Worm (Caenorhabditis elegans) whole organism, L4 larva: ENCODE data around the gene sto-3.
"Not testable (repeated sequence)": the region's sequence is repeated elsewhere in the genome, so short reads cannot be mapped to it uniquely, and the experiment has no call there.

Source experiments
- F26F4.8 ChIP-seq: fragments of 200-800 bp; sonication (Bioruptor generic); conservative IDR thresholded peaks from 2 replicates; pipeline ENCODE4 v1.3.6; 2022; ENCODE audit warnings: missing genetic modification characterization, missing compliant biosample characterization
- F37D6.2 ChIP-seq: sonication (generic microtip); optimal IDR thresholded peaks from 2 replicates; lab custom pipeline; 2016; ENCODE audit warnings: mild to moderate bottlenecking, missing genetic modification characterization, missing compliant biosample characterization
- F49E8.2 ChIP-seq: sonication (generic microtip); optimal IDR thresholded peaks from 2 replicates; lab custom pipeline; 2016; ENCODE audit warnings: missing compliant biosample characterization, mild to moderate bottlenecking, missing genetic modification characterization, borderline replicate concordance
- T20F7.1 ChIP-seq: fragments of 200-800 bp; sonication (Bioruptor generic); optimal IDR thresholded peaks from 2 replicates; lab custom pipeline; 2018; ENCODE audit warnings: mild to moderate bottlenecking, missing genetic modification characterization, missing compliant biosample characterization
- T26A8.4 ChIP-seq: fragments of 200-800 bp; sonication (Bioruptor generic); IDR thresholded peaks from 2 replicates; pipeline ENCODE4 v1.3.6; 2022; ENCODE audit warnings: missing genetic modification characterization, missing compliant biosample characterization
- Y105C5A.15 ChIP-seq: fragments of 200-800 bp; sonication (Bioruptor generic); IDR thresholded peaks from 2 replicates; pipeline ENCODE4 v1.3.6; 2022; ENCODE audit warnings: missing genetic modification characterization, missing compliant biosample characterization
- Y48G9A.11 ChIP-seq: fragments of 200-800 bp; sonication (Bioruptor generic); IDR thresholded peaks from 2 replicates; pipeline ENCODE4 v1.3.6; 2022; ENCODE audit warnings: missing genetic modification reagents, missing genetic modification characterization, missing compliant biosample characterization
- Y5F2A.4 ChIP-seq: fragments of 200-800 bp; sonication (Bioruptor generic); optimal IDR thresholded peaks from 2 replicates; lab custom pipeline; 2018; ENCODE audit warnings: mild to moderate bottlenecking, missing genetic modification characterization, missing compliant biosample characterization
- arid-1 ChIP-seq: fragments of 200-800 bp; sonication (Bioruptor generic); conservative IDR thresholded peaks from 2 replicates; pipeline ENCODE4 v1.3.6; 2022; ENCODE audit warnings: missing genetic modification reagents, missing genetic modification characterization, missing compliant biosample characterization
- ceh-20 ChIP-seq: fragments of 200-800 bp; sonication (Bioruptor generic); IDR thresholded peaks from 2 replicates; pipeline ENCODE4 v1.3.6; 2022; ENCODE audit warnings: missing genetic modification reagents, missing genetic modification characterization, missing compliant biosample characterization
- ceh-44 ChIP-seq: fragments of 200-800 bp; sonication (Bioruptor generic); IDR thresholded peaks from 2 replicates; pipeline ENCODE4 v1.3.6; 2022; ENCODE audit warnings: missing genetic modification reagents, missing genetic modification characterization, missing compliant biosample characterization
- ctbp-1 ChIP-seq: fragments of 200-800 bp; sonication (Bioruptor generic); IDR thresholded peaks from 2 replicates; pipeline ENCODE4 v1.3.6; 2022; ENCODE audit warnings: missing genetic modification reagents, missing genetic modification characterization, missing compliant biosample characterization
- daf-19 ChIP-seq: fragments of 200-800 bp; sonication (Bioruptor generic); conservative IDR thresholded peaks from 2 replicates; pipeline ENCODE4 v1.3.6; 2022; ENCODE audit warnings: missing genetic modification characterization, missing compliant biosample characterization
- dmd-6 ChIP-seq: fragments of 200-800 bp; sonication (Bioruptor generic); IDR thresholded peaks from 2 replicates; pipeline ENCODE4 v1.3.6; 2022; ENCODE audit warnings: missing genetic modification reagents, missing genetic modification characterization, missing compliant biosample characterization
- dmd-8 ChIP-seq: fragments of 200-800 bp; sonication (Bioruptor generic); IDR thresholded peaks from 2 replicates; pipeline ENCODE4 v1.3.6; 2022; ENCODE audit warnings: missing genetic modification characterization, missing compliant biosample characterization
- duxl-1 ChIP-seq: sonication (generic microtip); optimal IDR thresholded peaks from 2 replicates; lab custom pipeline; 2016; ENCODE audit warnings: mild to moderate bottlenecking, missing genetic modification characterization, moderate library complexity, missing compliant biosample characterization; ENCODE audit not compliant: poor library complexity
- dve-1 ChIP-seq: sonication (generic microtip); optimal IDR thresholded peaks from 2 replicates; lab custom pipeline; 2017; ENCODE audit warnings: antibody characterized with exemption, mild to moderate bottlenecking, missing genetic modification characterization, missing compliant biosample characterization; ENCODE audit not compliant: insufficient read depth
- egl-43 ChIP-seq: fragments of 200-800 bp; sonication (Bioruptor generic); IDR thresholded peaks from 2 replicates; pipeline ENCODE4 v1.3.6; 2022; ENCODE audit warnings: missing genetic modification reagents, missing genetic modification characterization, missing compliant biosample characterization
- fkh-10 ChIP-seq: fragments of 150-350 bp; optimal IDR thresholded peaks from 2 replicates; lab custom pipeline; 2014; ENCODE audit warnings: missing biosample characterization, missing genetic modification reagents, missing genetic modification characterization
- fos-1 ChIP-seq: fragments of 150-350 bp; optimal IDR thresholded peaks from 2 replicates; lab custom pipeline; 2014; ENCODE audit warnings: missing biosample characterization, missing genetic modification characterization
- hif-1 ChIP-seq, 2 experiments: sonication (generic microtip); optimal IDR thresholded peaks; 2 replicates each; lab custom pipeline; 2016 to 2017; ENCODE audit warnings: missing compliant biosample characterization in 2 of 2, missing genetic modification characterization in 2 of 2, missing genetic modification reagents in 2 of 2, missing genotype in 2 of 2, mild to moderate bottlenecking in 1 of 2
- hlh-30 ChIP-seq: sonication (generic microtip); optimal IDR thresholded peaks from 2 replicates; lab custom pipeline; 2017; ENCODE audit warnings: antibody characterized with exemption, mild to moderate bottlenecking, missing genetic modification characterization, missing compliant biosample characterization; ENCODE audit not compliant: insufficient read depth
- lim-7 ChIP-seq: fragments of 200-800 bp; sonication (Bioruptor generic); IDR thresholded peaks from 2 replicates; pipeline ENCODE4 v1.3.6; 2022; ENCODE audit warnings: missing genetic modification characterization, missing compliant biosample characterization
- lin-13 ChIP-seq: fragments of 150-350 bp; optimal IDR thresholded peaks from 2 replicates; lab custom pipeline; 2014; ENCODE audit warnings: missing biosample characterization, missing genetic modification reagents, missing genetic modification characterization
- lin-15B ChIP-seq: fragments of 150-350 bp; sonication (generic microtip); optimal IDR thresholded peaks from 3 replicates; lab custom pipeline; 2014; ENCODE audit warnings: missing biosample characterization, missing genetic modification characterization
- lir-3 ChIP-seq: sonication (generic microtip); optimal IDR thresholded peaks from 2 replicates; lab custom pipeline; 2016; ENCODE audit warnings: mild to moderate bottlenecking, missing genetic modification characterization, missing compliant biosample characterization
- lsy-2 ChIP-seq, 2 experiments: fragments of 150-350 bp in 1 of 2; sonication (generic microtip) in 1 of 2; optimal IDR thresholded peaks; 2 replicates each; lab custom pipeline; 2014 to 2017; ENCODE audit warnings: missing biosample characterization in 2 of 2, missing genetic modification characterization in 2 of 2
- madf-5 ChIP-seq, 2 experiments: fragments of 200-800 bp; sonication (Bioruptor generic); IDR thresholded peaks; 2 replicates each; pipeline ENCODE4 v1.3.6; 2022; ENCODE audit warnings: missing compliant biosample characterization in 2 of 2, missing genetic modification characterization in 2 of 2
- madf-9 ChIP-seq: fragments of 200-800 bp; sonication (Bioruptor generic); conservative IDR thresholded peaks from 2 replicates; pipeline ENCODE4 v1.3.6; 2022; ENCODE audit warnings: missing genetic modification reagents, missing genetic modification characterization, missing compliant biosample characterization
- mep-1 ChIP-seq: fragments of 150-350 bp; sonication (generic microtip); optimal IDR thresholded peaks from 3 replicates; lab custom pipeline; 2014; ENCODE audit warnings: missing biosample characterization, missing genetic modification characterization
- mxl-2 ChIP-seq: fragments of 200-800 bp; sonication (Bioruptor generic); conservative IDR thresholded peaks from 2 replicates; pipeline ENCODE4 v1.3.6; 2022; ENCODE audit warnings: missing genetic modification reagents, missing genetic modification characterization, missing compliant biosample characterization
- mxl-3 ChIP-seq: fragments of 200-800 bp; sonication (Bioruptor generic); optimal IDR thresholded peaks from 2 replicates; lab custom pipeline; 2018; ENCODE audit warnings: mild to moderate bottlenecking, missing genetic modification characterization, missing compliant biosample characterization
- nhr-102 ChIP-seq: sonication (generic microtip); optimal IDR thresholded peaks from 2 replicates; lab custom pipeline; 2016; ENCODE audit warnings: mild to moderate bottlenecking, missing genetic modification characterization, moderate library complexity, missing compliant biosample characterization
- nhr-237 ChIP-seq: sonication (generic microtip); optimal IDR thresholded peaks from 2 replicates; lab custom pipeline; 2017; ENCODE audit warnings: missing biosample characterization, missing genetic modification characterization
- nhr-25 ChIP-seq: sonication (generic microtip); optimal IDR thresholded peaks from 2 replicates; lab custom pipeline; 2017; ENCODE audit warnings: missing genetic modification characterization, mild to moderate bottlenecking, missing compliant biosample characterization, antibody characterized with exemption, moderate library complexity, borderline replicate concordance; ENCODE audit not compliant: insufficient read depth
- nhr-28 ChIP-seq: fragments of 150-350 bp; optimal IDR thresholded peaks from 2 replicates; lab custom pipeline; 2014; ENCODE audit warnings: missing biosample characterization, missing genetic modification characterization
- nhr-41 ChIP-seq: fragments of 200-800 bp; sonication (Bioruptor generic); IDR thresholded peaks from 2 replicates; pipeline ENCODE4 v1.3.6; 2022; ENCODE audit warnings: missing genetic modification reagents, missing genetic modification characterization, missing compliant biosample characterization
- nhr-42 ChIP-seq: fragments of 200-800 bp; sonication (Bioruptor generic); IDR thresholded peaks from 2 replicates; pipeline ENCODE4 v1.3.6; 2022; ENCODE audit warnings: missing genetic modification characterization, missing compliant biosample characterization
- php-3 ChIP-seq: fragments of 200-800 bp; sonication (Bioruptor generic); IDR thresholded peaks from 2 replicates; pipeline ENCODE4 v1.3.6; 2022; ENCODE audit warnings: missing genetic modification reagents, missing genetic modification characterization, missing compliant biosample characterization
- pqm-1 ChIP-seq: sonication (generic microtip); optimal IDR thresholded peaks from 2 replicates; lab custom pipeline; 2017; ENCODE audit warnings: missing biosample characterization, missing genetic modification characterization
- sdz-12 ChIP-seq: fragments of 200-800 bp; sonication (Bioruptor generic); optimal IDR thresholded peaks from 2 replicates; lab custom pipeline; 2018; ENCODE audit warnings: mild to moderate bottlenecking, missing genetic modification characterization, missing compliant biosample characterization
- spr-1 ChIP-seq: sonication (generic microtip); optimal IDR thresholded peaks from 2 replicates; lab custom pipeline; 2016; ENCODE audit warnings: mild to moderate bottlenecking, missing genetic modification characterization, missing compliant biosample characterization
- spr-3 ChIP-seq: fragments of 200-800 bp; sonication (Bioruptor generic); optimal IDR thresholded peaks from 2 replicates; lab custom pipeline; 2018; ENCODE audit warnings: mild to moderate bottlenecking, missing genetic modification characterization, missing compliant biosample characterization
- tra-1 ChIP-seq: fragments of 200-800 bp; sonication (Bioruptor generic); IDR thresholded peaks from 2 replicates; pipeline ENCODE4 v1.3.6; 2022; ENCODE audit warnings: missing genetic modification reagents, missing genetic modification characterization, missing compliant biosample characterization
- unc-62 ChIP-seq, 3 experiments: fragments of 150-350 bp in 1 of 3; sonication (generic microtip); optimal IDR thresholded peaks in 2 of 3; peaks in 1 of 3; 1 replicate in 1 of 3; 2 replicates in 2 of 3; lab custom pipeline; 2014 to 2017; ENCODE audit warnings: missing biosample characterization in 3 of 3, missing genetic modification characterization in 3 of 3, missing genetic modification reagents in 3 of 3, missing genotype in 1 of 3
- vab-7 ChIP-seq: fragments of 200-800 bp; sonication (Bioruptor generic); IDR thresholded peaks from 2 replicates; pipeline ENCODE4 v1.3.6; 2022; ENCODE audit warnings: missing genetic modification reagents, missing genetic modification characterization, missing compliant biosample characterization
- zfp-2 ChIP-seq: sonication (generic microtip); optimal IDR thresholded peaks from 2 replicates; lab custom pipeline; 2016; ENCODE audit warnings: mild to moderate bottlenecking, missing genetic modification characterization, missing compliant biosample characterization

sto-3 gene

ce11 chrX:11645517-11645916 is 23.6 kb upstream of the sto-3 start (continued):
- TF ChIP-seq T20F7.1 (GFP tag; lab: Kevin White, UChicago) (no peak), nhr-28 (tag; lab: Kevin White, UChicago) (peak; percentile 44), lir-3 (tag; lab: Kevin White, UChicago) (peak; percentile 56), nhr-25 (tag; lab: Kevin White, UChicago) (peak; percentile 26), madf-5 (GFP tag; IDR thresholded peaks at IDR 0.05; lab: Robert Waterston, UW) (0 out of 4 replicates have a peak, but pooled peaks have one; percentile 14 to 76), lim-7 (GFP tag; lab: Robert Waterston, UW) (peak; percentile 87), php-3 (GFP tag; lab: Robert Waterston, UW) (peak; percentile 33; the same call in 1 of the 2 replicates), mxl-2 (GFP tag; lab: Robert Waterston, UW) (no peak), Y105C5A.15 (GFP tag; lab: Robert Waterston, UW) (peak; percentile 77; the same call in 1 of the 2 replicates), egl-43 (peak; percentile 88), lin-15B (tag; lab: Kevin White, UChicago) (no peak), ceh-20 (GFP tag; lab: Robert Waterston, UW) (peak; percentile 54; the same call in 1 of the 2 replicates), F49E8.2 (tag; lab: Kevin White, UChicago) (no peak), hlh-30 (tag; lab: Kevin White, UChicago) (peak; percentile 41), pqm-1 (tag; lab: Kevin White, UChicago) (no peak), spr-1 (tag; lab: Kevin White, UChicago) (peak; percentile 3), madf-9 (peak; percentile 62; the same call in 1 of the 2 replicates), fos-1 (tag; lab: Kevin White, UChicago) (no peak), Y48G9A.11 (GFP tag; lab: Robert Waterston, UW) (peak; percentile 60; the same call in 1 of the 2 replicates), dmd-6 (GFP tag; lab: Robert Waterston, UW) (0 out of 2 replicates have a peak, but pooled peaks have one; percentile 38), T26A8.4 (peak; percentile 80), mep-1 (tag; lab: Kevin White, UChicago) (peak; percentile 68), tra-1 (GFP tag; lab: Robert Waterston, UW) (peak; percentile 57; the same call in 1 of the 2 replicates), F37D6.2 (no peak), nhr-42 (GFP tag; lab: Robert Waterston, UW) (0 out of 2 replicates have a peak, but pooled peaks have one; percentile 39), F26F4.8 (GFP tag; lab: Robert Waterston, UW) (peak; percentile 61; the same call in 1 of the 2 replicates), vab-7 (peak; percentile 72), nhr-41 (GFP tag; lab: Robert Waterston, UW) (no peak), spr-3 (peak; percentile 51), duxl-1 (tag; lab: Kevin White, UChicago) (peak; percentile 43), dmd-8 (peak; percentile 73; the same call in 1 of the 2 replicates), ceh-44 (GFP tag; lab: Robert Waterston, UW) (0 out of 2 replicates have a peak, but pooled peaks have one; percentile 37), arid-1 (GFP tag; lab: Robert Waterston, UW) (peak; percentile 76), nhr-102 (tag; lab: Kevin White, UChicago) (peak; percentile 54), daf-19 (peak; percentile 44; the same call in 1 of the 2 replicates)

ce11 chrX:11643767-11644235 is 21.9 kb upstream of the sto-3 start, which contains the start of gene sto-4:
TSS of gene sto-4 (plus strand) at chrX:11644126.
- TF ChIP-seq nhr-237 (tag; lab: Kevin White, UChicago) = peak; percentile 9
- peak in 1 of 2 experiments; percentile 28 for TF ChIP-seq lsy-2 (tag; optimal IDR thresholded peaks at IDR 0.05; lab: Kevin White, UChicago)
- TF ChIP-seq egl-43 = peak; percentile 41; the same call in 1 of the 2 replicates
- TF ChIP-seq zfp-2 (tag; lab: Kevin White, UChicago) = peak; percentile 39
- TF ChIP-seq mxl-3 (GFP tag; lab: Kevin White, UChicago) = peak; percentile 68
- TF ChIP-seq Y5F2A.4 (GFP tag; lab: Kevin White, UChicago) = peak; percentile 57
- TF ChIP-seq nhr-25 (tag; lab: Kevin White, UChicago) = peak; percentile 89
- TF ChIP-seq lin-13 = peak; percentile 22
- peak in 1 of 2 experiments; percentile 15 for TF ChIP-seq unc-62 (GFP tag; optimal IDR thresholded peaks at IDR 0.05 in 1 of 2; lab: Kevin White, UChicago)
- not testable (repeated sequence) for TF ChIP-seq unc-62 (tag; optimal IDR thresholded peaks at IDR 0.05; lab: Kevin White, UChicago)
- TF ChIP-seq hif-1 (tag; optimal IDR thresholded peaks at IDR 0.05; lab: Kevin White, UChicago) = peak in 1 of 2 experiments; percentile 80
- peak; percentile 63 for TF ChIP-seq nhr-102 (tag; lab: Kevin White, UChicago)
- TF ChIP-seq T20F7.1 (GFP tag; lab: Kevin White, UChicago) = peak; percentile 64
- TF ChIP-seq fkh-10 (GFP tag; lab: Kevin White, UChicago) = peak; percentile 22
- TF ChIP-seq sdz-12 (GFP tag; lab: Kevin White, UChicago) = peak; percentile 52
- peak; percentile 83 for TF ChIP-seq dve-1
- TF ChIP-seq hlh-30 (tag; lab: Kevin White, UChicago) = peak; percentile 67
- TF ChIP-seq ctbp-1 (GFP tag; lab: Robert Waterston, UW) = peak; percentile 91
